Fruit fly (Drosophila melanogaster) Kc167 (cell line): ENCODE measurements around the gene Drsl3.

Source experiments
- h ChIP-seq: fragments of >200 bp; optimal IDR thresholded peaks from 3 replicates; lab custom pipeline; 2018; ENCODE audit warnings: missing external identifiers
- psq ChIP-seq: fragments of >200 bp; optimal IDR thresholded peaks from 2 replicates; lab custom pipeline; 2017; ENCODE audit warnings: missing external identifiers

DNA sequence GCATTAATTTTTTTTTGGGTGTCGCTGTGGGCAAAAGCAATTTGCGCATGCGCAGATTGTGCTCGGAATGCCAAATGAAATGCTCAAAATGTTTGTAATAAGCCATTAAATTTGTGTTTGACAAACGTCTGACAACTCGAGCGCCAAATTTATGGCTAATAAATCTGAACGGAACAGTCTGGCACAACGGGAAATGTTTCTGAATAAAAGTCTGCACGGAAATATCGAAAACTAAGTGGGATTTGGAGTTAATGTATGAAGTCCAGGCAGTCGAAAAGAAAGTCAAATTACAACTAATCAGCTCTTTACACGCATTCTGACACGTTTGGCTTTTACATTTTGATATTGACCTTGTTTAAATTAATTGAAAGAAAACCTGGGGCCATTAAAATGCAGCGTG, 23.6 kb upstream of the Drsl3 start, which contains the start of gene CG12009:
- no peak for TF ChIP-seq h
- TF ChIP-seq psq (lab: Kevin White, UChicago) = no peak
